Worm (Caenorhabditis elegans) whole organism, L1 larva: Measurements from ENCODE around the gene C16C10.13.

Experiments
- C16A3.4 ChIP-seq: fragments of 150-350 bp; optimal IDR thresholded peaks from 2 replicates; lab custom pipeline; 2014; ENCODE audit warnings: missing biosample characterization, missing genetic modification characterization
- ces-1 ChIP-seq: fragments of 150-350 bp; optimal IDR thresholded peaks from 2 replicates; lab custom pipeline; 2014; ENCODE audit warnings: missing biosample characterization, missing genetic modification reagents, missing genetic modification characterization
- lsy-2 ChIP-seq, 2 experiments: fragments of 150-350 bp; optimal IDR thresholded peaks; 2 replicates each; lab custom pipeline; 2014; ENCODE audit warnings: missing biosample characterization in 2 of 2, missing genetic modification characterization in 2 of 2

DNA sequence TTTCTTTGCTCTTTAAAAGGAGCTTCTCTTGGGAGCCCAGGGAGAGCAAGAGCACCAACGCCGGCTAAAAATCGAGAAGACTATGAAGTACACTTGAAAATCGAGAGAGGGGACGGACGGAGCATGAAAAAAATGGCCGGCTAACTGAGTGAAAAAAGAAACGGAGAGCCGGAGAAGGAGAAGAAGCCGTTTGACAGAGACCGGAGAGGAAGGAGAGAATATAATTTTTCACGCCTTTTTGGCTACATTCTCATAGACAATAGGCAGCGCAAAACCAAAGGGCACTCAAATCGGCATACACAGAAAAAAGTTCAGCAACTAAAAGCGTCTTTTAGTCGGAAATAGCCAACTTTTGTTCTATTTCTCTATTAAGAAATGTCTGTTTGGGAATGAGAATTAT is 45.3 kb downstream of the C16C10.13 start:
- TF ChIP-seq ces-1 = no peak
- no peak for TF ChIP-seq C16A3.4 (tag; lab: Kevin White, UChicago)
- no peak for TF ChIP-seq lsy-2 (tag; optimal IDR thresholded peaks at IDR 0.05; lab: Kevin White, UChicago)
